Fruit fly (Drosophila melanogaster) whole organism, wandering third instar larva: Measurements from ENCODE around the gene CG3726.

Experiments
- Abd-B ChIP-seq: fragments of >200 bp; optimal IDR thresholded peaks from 2 replicates; lab custom pipeline; 2017; ENCODE audit warnings: missing biosample characterization, missing genetic modification characterization
- CG32264 ChIP-seq: fragments of 200-800 bp; sonication (Bioruptor generic); optimal IDR thresholded peaks from 2 replicates; lab custom pipeline; 2016; ENCODE audit warnings: missing biosample characterization, missing genetic modification characterization
- CG9705 ChIP-seq: fragments of 200-800 bp; sonication (Bioruptor generic); optimal IDR thresholded peaks from 2 replicates; lab custom pipeline; 2018; ENCODE audit warnings: missing biosample characterization, mild to moderate bottlenecking, missing genetic modification characterization
- CrebA ChIP-seq: fragments of 200-800 bp; sonication (Bioruptor generic); optimal IDR thresholded peaks from 2 replicates; lab custom pipeline; 2016; ENCODE audit warnings: missing biosample characterization, mild to moderate bottlenecking, missing genetic modification characterization, borderline replicate concordance
- Dfd ChIP-seq: fragments of >200 bp; optimal IDR thresholded peaks from 2 replicates; lab custom pipeline; 2017; ENCODE audit warnings: missing biosample characterization, missing genetic modification characterization
- Dif ChIP-seq: fragments of 200-275, 200-300 bp; sonication (Bioruptor generic); optimal IDR thresholded peaks from 2 replicates; lab custom pipeline; 2018; ENCODE audit warnings: missing biosample characterization, missing genetic modification characterization; ENCODE audit not compliant: partially characterized antibody
- GATAd ChIP-seq: sonication (Bioruptor generic); optimal IDR thresholded peaks from 2 replicates; lab custom pipeline; 2016; ENCODE audit warnings: missing biosample characterization, missing genetic modification characterization
- HLH106 ChIP-seq: fragments of 200-800 bp; optimal IDR thresholded peaks from 3 replicates; lab custom pipeline; 2019; ENCODE audit warnings: missing biosample characterization, mild to moderate bottlenecking, missing genetic modification characterization, moderate library complexity
- Hnf4 ChIP-seq: fragments of 200-800 bp; sonication (Bioruptor generic); optimal IDR thresholded peaks from 2 replicates; lab custom pipeline; 2016; ENCODE audit warnings: missing biosample characterization, mild to moderate bottlenecking, missing genetic modification characterization
- Hr78 ChIP-seq: fragments of >200 bp; optimal IDR thresholded peaks from 2 replicates; lab custom pipeline; 2017; ENCODE audit warnings: missing biosample characterization, missing genetic modification characterization
- Hr83 ChIP-seq: fragments of 200-300 bp; sonication (Bioruptor generic); optimal IDR thresholded peaks from 2 replicates; lab custom pipeline; 2016; ENCODE audit warnings: missing biosample characterization, mild to moderate bottlenecking, missing genetic modification characterization, moderate library complexity; ENCODE audit not compliant: poor library complexity, severe bottlenecking
- Jra ChIP-seq: sonication (Bioruptor generic); optimal IDR thresholded peaks from 2 replicates; lab custom pipeline; 2016; ENCODE audit warnings: missing biosample characterization, missing genetic modification characterization
- Mio ChIP-seq: sonication (Bioruptor generic); optimal IDR thresholded peaks from 2 replicates; lab custom pipeline; 2016; ENCODE audit warnings: missing biosample characterization, missing genetic modification characterization
- Myc ChIP-seq: fragments of >200 bp; optimal IDR thresholded peaks from 2 replicates; lab custom pipeline; 2017
- N ChIP-seq: fragments of >200 bp; optimal IDR thresholded peaks from 2 replicates; lab custom pipeline; 2018; ENCODE audit warnings: missing biosample characterization, missing external identifiers, missing genetic modification characterization
- OdsH ChIP-seq: fragments of 200-800 bp; sonication (Bioruptor generic); optimal IDR thresholded peaks from 2 replicates; lab custom pipeline; 2016; ENCODE audit warnings: missing biosample characterization, mild to moderate bottlenecking, missing genetic modification characterization
- Rel ChIP-seq, 2 experiments: fragments of 200-800 bp; sonication (Bioruptor generic) in 1 of 2; optimal IDR thresholded peaks; 2 replicates in 1 of 2; 3 replicates in 1 of 2; lab custom pipeline; 2016 to 2019; ENCODE audit warnings: mild to moderate bottlenecking in 2 of 2, missing biosample characterization in 2 of 2, missing genetic modification characterization in 2 of 2, moderate library complexity in 1 of 2
- Sp1 ChIP-seq: fragments of 200-800 bp; sonication (Bioruptor generic); optimal IDR thresholded peaks from 3 replicates; lab custom pipeline; 2019; ENCODE audit warnings: missing biosample characterization, mild to moderate bottlenecking, missing genetic modification characterization, moderate library complexity
- Vsx2 ChIP-seq: fragments of 200-300, 225-300 bp; sonication (Bioruptor generic); optimal IDR thresholded peaks from 2 replicates; lab custom pipeline; 2018; ENCODE audit warnings: missing biosample characterization, missing genetic modification characterization; ENCODE audit not compliant: partially characterized antibody
- br ChIP-seq: fragments of 200-800 bp; sonication (Bioruptor generic); optimal IDR thresholded peaks from 2 replicates; lab custom pipeline; 2016; ENCODE audit warnings: missing biosample characterization, missing genetic modification characterization
- brk ChIP-seq: fragments of 200-800 bp; sonication (Bioruptor generic); optimal IDR thresholded peaks from 2 replicates; lab custom pipeline; 2016; ENCODE audit warnings: missing biosample characterization, mild to moderate bottlenecking, missing genetic modification characterization
- dl ChIP-seq, 2 experiments: fragments of 175-275, 200-275 bp in 1 of 2; fragments of 200-275 bp in 1 of 2; sonication (Bioruptor generic); optimal IDR thresholded peaks; lab custom pipeline; 2018; ENCODE audit warnings: mild to moderate bottlenecking in 2 of 2, missing biosample characterization in 2 of 2, missing genetic modification characterization in 2 of 2, moderate library complexity in 2 of 2; ENCODE audit not compliant: partially characterized antibody in 2 of 2, insufficient read depth in 1 of 2
- dmrt93B ChIP-seq: fragments of 200-800 bp; sonication (Bioruptor generic); optimal IDR thresholded peaks from 2 replicates; lab custom pipeline; 2018; ENCODE audit warnings: missing biosample characterization, mild to moderate bottlenecking, missing genetic modification characterization
- dsf ChIP-seq: sonication (Bioruptor generic); optimal IDR thresholded peaks from 2 replicates; lab custom pipeline; 2016; ENCODE audit warnings: missing biosample characterization, missing genetic modification characterization, borderline replicate concordance
- ey ChIP-seq: fragments of 200-800 bp; sonication (Bioruptor generic); optimal IDR thresholded peaks from 2 replicates; lab custom pipeline; 2016; ENCODE audit warnings: missing biosample characterization, missing genetic modification characterization
- foxo ChIP-seq, 2 experiments: fragments of 200-800 bp; sonication (Bioruptor generic); optimal IDR thresholded peaks; 2 replicates in 1 of 2; 3 replicates in 1 of 2; lab custom pipeline; 2016 to 2017; ENCODE audit warnings: missing biosample characterization in 2 of 2, missing genetic modification characterization in 2 of 2
- fru ChIP-seq: fragments of 200-800 bp; sonication (Bioruptor generic); optimal IDR thresholded peaks from 3 replicates; lab custom pipeline; 2016; ENCODE audit warnings: missing biosample characterization, mild to moderate bottlenecking, missing genetic modification characterization
- h ChIP-seq: fragments of 200-800 bp; sonication (Bioruptor generic); optimal IDR thresholded peaks from 3 replicates; lab custom pipeline; 2016; ENCODE audit warnings: missing biosample characterization, mild to moderate bottlenecking, missing genetic modification characterization
- jim ChIP-seq: fragments of 175-275, 200-325 bp; sonication (Bioruptor generic); optimal IDR thresholded peaks from 2 replicates; lab custom pipeline; 2016; ENCODE audit warnings: missing biosample characterization, mild to moderate bottlenecking, missing genetic modification characterization
- lola ChIP-seq: fragments of >200 bp; optimal IDR thresholded peaks from 2 replicates; lab custom pipeline; 2017; ENCODE audit warnings: missing biosample characterization, missing genetic modification characterization
- pan ChIP-seq: fragments of >200 bp; optimal IDR thresholded peaks from 2 replicates; lab custom pipeline; 2017
- psq ChIP-seq: fragments of 200-800 bp; sonication (Bioruptor generic); optimal IDR thresholded peaks from 3 replicates; lab custom pipeline; 2017; ENCODE audit warnings: missing biosample characterization, mild to moderate bottlenecking, missing genetic modification characterization, moderate library complexity
- rgr ChIP-seq: fragments of 200-800 bp; sonication (Bioruptor generic); optimal IDR thresholded peaks from 3 replicates; lab custom pipeline; 2016; ENCODE audit warnings: missing biosample characterization, mild to moderate bottlenecking, missing genetic modification characterization
- sage ChIP-seq: fragments of 200-800 bp; sonication (Bioruptor generic); optimal IDR thresholded peaks from 2 replicates; lab custom pipeline; 2016; ENCODE audit warnings: missing biosample characterization, mild to moderate bottlenecking, missing genetic modification characterization
- sv ChIP-seq: fragments of 200-800 bp; sonication (Bioruptor generic); optimal IDR thresholded peaks from 3 replicates; lab custom pipeline; 2016; ENCODE audit warnings: missing biosample characterization, missing genetic modification characterization
- tai ChIP-seq: sonication (Bioruptor generic); optimal IDR thresholded peaks from 2 replicates; lab custom pipeline; 2016; ENCODE audit warnings: missing biosample characterization, missing genetic modification characterization
- usp ChIP-seq: fragments of >200 bp; optimal IDR thresholded peaks from 2 replicates; lab custom pipeline; 2017; ENCODE audit warnings: missing biosample characterization, missing genetic modification characterization
- woc ChIP-seq: sonication (Bioruptor generic); optimal IDR thresholded peaks from 2 replicates; lab custom pipeline; 2016; ENCODE audit warnings: missing biosample characterization, mild to moderate bottlenecking, missing genetic modification characterization

Gene CG3726

dm6 chrX:5917310-5917988 is 552 bp downstream of the CG3726 start:
- peak; percentile 14 for TF ChIP-seq brk (GFP tag; lab: Kevin White, UChicago)
- peak; percentile 70 for TF ChIP-seq psq
- no peak for TF ChIP-seq CG9705 (GFP tag; lab: Kevin White, UChicago)
- no peak for TF ChIP-seq Mio (GFP tag; lab: Kevin White, UChicago)
- TF ChIP-seq Sp1 (GFP tag; lab: Kevin White, UChicago), result peak; percentile 23

DNA sequence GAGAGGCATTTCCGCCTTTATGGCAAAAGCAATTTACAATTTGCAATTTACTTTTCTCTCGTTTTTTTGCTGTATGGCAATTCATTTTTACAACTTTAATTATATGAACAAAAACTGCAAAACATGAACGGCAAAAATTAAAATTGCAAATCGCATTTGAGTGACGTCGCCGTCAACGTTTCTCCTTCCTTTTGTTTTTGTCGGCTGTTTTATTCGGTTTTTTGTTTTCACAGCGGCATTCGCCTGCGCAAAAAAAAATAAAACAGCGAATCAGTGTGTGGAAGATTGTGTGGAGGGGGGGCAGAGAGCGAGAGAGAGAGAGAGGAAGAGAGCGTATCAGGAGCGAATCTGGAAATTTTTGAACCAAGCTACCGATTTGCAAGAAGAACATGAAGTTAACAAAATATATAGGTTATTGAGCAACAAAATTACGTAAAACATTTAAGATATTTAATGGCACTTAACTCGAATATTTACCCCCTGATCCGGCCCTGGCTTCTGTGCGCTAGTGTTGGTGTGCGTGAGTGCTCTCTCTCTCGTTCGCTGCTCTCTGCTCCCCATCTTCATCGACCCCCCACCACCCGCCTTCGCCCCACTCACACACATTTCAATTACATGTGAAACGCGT is 1.7 kb downstream of the CG3726 start:
- TF ChIP-seq Dfd (GFP tag; lab: Kevin White, UChicago), result peak; percentile 87
- peak; percentile 100 for TF ChIP-seq fru (GFP tag; lab: Kevin White, UChicago)
- TF ChIP-seq GATAd (GFP tag; lab: Kevin White, UChicago), result peak; percentile 98
- no peak for TF ChIP-seq Myc (lab: Kevin White, UChicago)
- TF ChIP-seq tai (GFP tag; lab: Kevin White, UChicago), result peak; percentile 98
- TF ChIP-seq Jra, result peak; percentile 98
- peak; percentile 92 for TF ChIP-seq Mio (GFP tag; lab: Kevin White, UChicago)
- peak; percentile 100 for TF ChIP-seq HLH106 (tag; lab: Kevin White, UChicago)
- TF ChIP-seq dsf (GFP tag; lab: Kevin White, UChicago), result peak; percentile 95
- TF ChIP-seq foxo (GFP tag; optimal IDR thresholded peaks at IDR 0.05; lab: Kevin White, UChicago), result peak; percentile 92 to 100
- peak; percentile 99 for TF ChIP-seq dmrt93B (GFP tag; lab: Kevin White, UChicago)
- TF ChIP-seq usp (GFP tag; lab: Kevin White, UChicago), result no peak
- TF ChIP-seq Hnf4 (GFP tag; lab: Kevin White, UChicago), result peak; percentile 99
- TF ChIP-seq woc, result peak; percentile 99
- TF ChIP-seq ey (GFP tag; lab: Kevin White, UChicago), result peak; percentile 100
- peak; percentile 95 for TF ChIP-seq brk (GFP tag; lab: Kevin White, UChicago)
- peak; percentile 70 for TF ChIP-seq Vsx2 (GFP tag; lab: Kevin White, UChicago)
- peak; percentile 99 for TF ChIP-seq Sp1 (GFP tag; lab: Kevin White, UChicago)
- TF ChIP-seq sv (GFP tag; lab: Kevin White, UChicago), result peak; percentile 98
- TF ChIP-seq sage (GFP tag; lab: Kevin White, UChicago), result peak; percentile 98
- TF ChIP-seq N (GFP tag; lab: Kevin White, UChicago), result peak; percentile 23
- no peak for TF ChIP-seq CrebA (GFP tag; lab: Kevin White, UChicago)
- TF ChIP-seq jim (GFP tag; lab: Kevin White, UChicago), result peak; percentile 87
- TF ChIP-seq h, result peak; percentile 100
- TF ChIP-seq rgr (GFP tag; lab: Kevin White, UChicago), result peak; percentile 100
- peak; percentile 100 for TF ChIP-seq psq
- peak; percentile 54 for TF ChIP-seq Dif
- TF ChIP-seq Rel (GFP tag; optimal IDR thresholded peaks at IDR 0.05; lab: Kevin White, UChicago), result peak; percentile 93
- TF ChIP-seq Rel (tag; optimal IDR thresholded peaks at IDR 0.05; lab: Kevin White, UChicago), result peak; percentile 95
- peak; percentile 99 for TF ChIP-seq OdsH (GFP tag; lab: Kevin White, UChicago)
- TF ChIP-seq CG32264 (GFP tag; lab: Kevin White, UChicago), result peak; percentile 97
- no peak for TF ChIP-seq dl (GFP tag; optimal IDR thresholded peaks at IDR 0.05; lab: Kevin White, UChicago; ENCODE audit: insufficient read depth in 1 of 2, partially characterized antibody in 2 of 2)
- TF ChIP-seq Hr78 (GFP tag; lab: Kevin White, UChicago), result no peak
- peak; percentile 95 for TF ChIP-seq Hr83 (GFP tag; lab: Kevin White, UChicago)
- no peak for TF ChIP-seq Abd-B (GFP tag; lab: Kevin White, UChicago)
- peak; percentile 99 for TF ChIP-seq br (GFP tag; lab: Kevin White, UChicago)
- TF ChIP-seq CG9705 (GFP tag; lab: Kevin White, UChicago), result peak; percentile 99
- no peak for TF ChIP-seq pan (lab: Kevin White, UChicago)
- TF ChIP-seq lola (GFP tag; lab: Kevin White, UChicago), result no peak
- TF ChIP-seq, all 38 proteins: peak for 30
